Fruit fly (Drosophila melanogaster): Measurements from ENCODE around the gene CG1146.

The CG1146 gene

DNA sequence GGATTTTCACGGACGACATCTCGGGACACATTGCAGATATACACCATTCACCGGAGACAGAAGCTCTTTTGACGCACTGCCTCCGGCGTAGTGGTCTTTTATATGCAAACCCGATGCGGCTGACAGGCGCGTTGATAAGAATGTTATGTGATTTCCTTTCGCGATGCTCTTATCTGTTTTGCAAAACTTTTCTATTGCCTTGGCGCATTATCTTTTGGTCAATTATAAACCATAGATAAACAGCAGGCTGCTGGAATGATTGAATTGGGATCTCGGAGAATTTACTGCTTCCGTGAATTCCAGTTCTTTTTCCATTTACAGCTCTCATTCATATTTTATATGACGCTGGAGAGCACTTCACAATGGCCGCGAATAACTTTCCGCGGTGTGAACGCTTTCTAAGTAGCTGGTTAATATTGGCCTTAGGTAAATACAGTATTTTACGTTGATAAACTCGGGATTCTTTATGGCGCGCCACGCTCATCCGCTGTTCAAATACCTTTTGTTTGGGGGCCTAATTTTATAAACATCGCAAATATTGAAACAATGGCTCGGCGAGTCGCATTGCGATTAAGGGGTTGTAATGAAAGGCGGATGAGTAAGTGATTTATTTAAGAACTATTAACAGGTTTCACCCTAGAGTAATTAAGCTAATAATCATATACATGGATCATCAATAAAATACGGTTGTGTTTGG is 12.9 kb upstream of the CG1146 start, which contains the start of gene CG16762 (continued):
- TF ChIP-seq hkb (optimal IDR thresholded peaks at IDR 0.05) (no peak), hkb (GFP tag; IDR thresholded peaks at IDR 0.05) (peak; percentile 51; the same call in 1 of the 2 replicates), danr (GFP tag; IDR thresholded peaks at IDR 0.05) (no peak), CG30403 (GFP tag; optimal IDR thresholded peaks at IDR 0.05) (no peak), nau (GFP tag; optimal IDR thresholded peaks at IDR 0.05) (peak; percentile 85), Hmx (GFP tag; optimal IDR thresholded peaks at IDR 0.05) (no peak), Hr51 (GFP tag; optimal IDR thresholded peaks at IDR 0.05) (peak in 1 of 2 experiments; percentile 22), tio (GFP tag; optimal IDR thresholded peaks at IDR 0.05) (peak; percentile 35), eyg (GFP tag; optimal IDR thresholded peaks at IDR 0.05) (peak; percentile 23), pb (GFP tag; optimal IDR thresholded peaks at IDR 0.05) (no peak), CG18262 (tag; optimal IDR thresholded peaks at IDR 0.05) (peak; percentile 53), Blimp-1 (GFP tag; optimal IDR thresholded peaks at IDR 0.05) (peak; percentile 83), MESR4 (GFP tag; optimal IDR thresholded peaks at IDR 0.05) (no peak), gfzf (GFP tag; optimal IDR thresholded peaks at IDR 0.05) (no peak), CG2116 (GFP tag; optimal IDR thresholded peaks at IDR 0.05) (peak; percentile 25), gt (GFP tag; IDR thresholded peaks at IDR 0.05) (no peak), Dref (GFP tag; IDR thresholded peaks at IDR 0.05) (no peak), HLH54F (GFP tag; optimal IDR thresholded peaks at IDR 0.05) (no peak), Dbx (GFP tag; IDR thresholded peaks at IDR 0.05) (no peak), C15 (GFP tag; IDR thresholded peaks at IDR 0.05) (no peak), CG16779 (GFP tag; IDR thresholded peaks at IDR 0.05) (no peak), CG17568 (GFP tag; optimal IDR thresholded peaks at IDR 0.05) (peak; percentile 78), dysf (GFP tag; IDR thresholded peaks at IDR 0.05) (no peak), pho (GFP tag; optimal IDR thresholded peaks at IDR 0.05) (peak; percentile 40), Hey (tag; optimal IDR thresholded peaks at IDR 0.05) (peak; percentile 37), CG11560 (tag; IDR thresholded peaks at IDR 0.05) (no peak), HHEX (GFP tag; optimal IDR thresholded peaks at IDR 0.05) (peak; percentile 71), org-1 (GFP tag; optimal IDR thresholded peaks at IDR 0.05) (peak; percentile 70), Chrac-16 (GFP tag; optimal IDR thresholded peaks at IDR 0.05) (no peak), D19B (GFP tag; optimal IDR thresholded peaks at IDR 0.05) (no peak), Xbp1 (GFP tag; optimal IDR thresholded peaks at IDR 0.05) (no peak), zen2 (GFP tag; IDR thresholded peaks at IDR 0.05; ENCODE audit: partially characterized antibody) (no peak), CG43689 (GFP tag; IDR thresholded peaks at IDR 0.05) (no peak), CG18011 (GFP tag; optimal IDR thresholded peaks at IDR 0.05) (peak; percentile 40), fu2 (GFP tag; optimal IDR thresholded peaks at IDR 0.05) (no peak), slbo (GFP tag; IDR thresholded peaks at IDR 0.05) (no peak), al (GFP tag; IDR thresholded peaks at IDR 0.05) (no peak), scrt (GFP tag; optimal IDR thresholded peaks at IDR 0.05) (peak; percentile 63), Lim3 (GFP tag; IDR thresholded peaks at IDR 0.05) (no peak), Sin3A (optimal IDR thresholded peaks at IDR 0.05) (no peak), ems (GFP tag; optimal IDR thresholded peaks at IDR 0.05) (peak; percentile 45), fd3F (GFP tag; optimal IDR thresholded peaks at IDR 0.05) (peak; percentile 35), CG14860 (GFP tag; IDR thresholded peaks at IDR 0.05; ENCODE audit: partially characterized antibody) (no peak), Ravus (GFP tag; IDR thresholded peaks at IDR 0.05) (no peak), az2 (GFP tag; optimal IDR thresholded peaks at IDR 0.05) (peak; percentile 3), ewg (GFP tag; optimal IDR thresholded peaks at IDR 0.05) (peak; percentile 53), CG1529 (GFP tag; optimal IDR thresholded peaks at IDR 0.05) (peak; percentile 60), CG8924 (tag; optimal IDR thresholded peaks at IDR 0.05) (peak; percentile 36), crol (GFP tag; IDR thresholded peaks at IDR 0.05) (no peak), Dip2 (GFP tag; IDR thresholded peaks at IDR 0.05) (no peak), bigmax (GFP tag; optimal IDR thresholded peaks at IDR 0.05) (peak; percentile 12), Hr39 (optimal IDR thresholded peaks at IDR 0.05) (no peak)
